Worm (Caenorhabditis elegans) whole organism, late embryonic: ENCODE results near the gene ZC416.2.

ENCODE experiments used
- C38D4.7 ChIP-seq: fragments of 200-800 bp; sonication (Bioruptor generic); optimal IDR thresholded peaks from 2 replicates; lab custom pipeline; 2018; ENCODE audit warnings: mild to moderate bottlenecking, missing genetic modification characterization, moderate library complexity, missing compliant biosample characterization
- T23F11.4 ChIP-seq: fragments of 200-800 bp; sonication (Bioruptor generic); optimal IDR thresholded peaks from 2 replicates; lab custom pipeline; 2018; ENCODE audit warnings: mild to moderate bottlenecking, missing genetic modification characterization, missing compliant biosample characterization
- Y22D7AL.16 ChIP-seq: sonication (generic microtip); optimal IDR thresholded peaks from 2 replicates; lab custom pipeline; 2016; ENCODE audit warnings: missing genetic modification characterization, missing compliant biosample characterization
- ama-1 ChIP-seq: fragments of 150-350 bp; optimal IDR thresholded peaks from 2 replicates; lab custom pipeline; 2014
- ceh-14 ChIP-seq: sonication (generic microtip); optimal IDR thresholded peaks from 2 replicates; lab custom pipeline; 2016; ENCODE audit warnings: missing genotype, missing genetic modification characterization, missing compliant biosample characterization
- ceh-18 ChIP-seq: sonication (generic microtip); optimal IDR thresholded peaks from 2 replicates; lab custom pipeline; 2016; ENCODE audit warnings: missing genetic modification characterization, missing compliant biosample characterization
- ceh-19 ChIP-seq: fragments of 200-800 bp; sonication (Bioruptor generic); optimal IDR thresholded peaks from 2 replicates; lab custom pipeline; 2018; ENCODE audit warnings: mild to moderate bottlenecking, missing genetic modification characterization, missing compliant biosample characterization
- ceh-22 ChIP-seq: sonication (generic microtip); optimal IDR thresholded peaks from 2 replicates; lab custom pipeline; 2017; ENCODE audit warnings: missing biosample characterization, missing genetic modification characterization
- ceh-34 ChIP-seq: sonication (generic microtip); optimal IDR thresholded peaks from 2 replicates; lab custom pipeline; 2016; ENCODE audit warnings: mild to moderate bottlenecking, missing genetic modification characterization, missing compliant biosample characterization
- ceh-45 ChIP-seq: fragments of 200-800 bp; sonication (Bioruptor generic); IDR thresholded peaks from 2 replicates; pipeline ENCODE4 v1.3.6; 2022; ENCODE audit warnings: missing genetic modification reagents, missing genetic modification characterization, missing compliant biosample characterization
- ceh-48 ChIP-seq: sonication (generic microtip); optimal IDR thresholded peaks from 2 replicates; lab custom pipeline; 2016; ENCODE audit warnings: missing genetic modification characterization, inconsistent platforms, missing compliant biosample characterization
- ceh-6 ChIP-seq: fragments of 200-800 bp; sonication (Bioruptor generic); optimal IDR thresholded peaks from 2 replicates; lab custom pipeline; 2018; ENCODE audit warnings: mild to moderate bottlenecking, missing genetic modification characterization, missing compliant biosample characterization
- ceh-9 ChIP-seq: sonication (generic microtip); optimal IDR thresholded peaks from 2 replicates; lab custom pipeline; 2016; ENCODE audit warnings: mild to moderate bottlenecking, missing genetic modification characterization, inconsistent platforms, missing compliant biosample characterization
- dmd-4 ChIP-seq: sonication (generic microtip); optimal IDR thresholded peaks from 2 replicates; lab custom pipeline; 2016; ENCODE audit warnings: borderline replicate concordance, missing genetic modification characterization, missing compliant biosample characterization
- elt-4 ChIP-seq: sonication (generic microtip); optimal IDR thresholded peaks from 2 replicates; lab custom pipeline; 2016; ENCODE audit warnings: missing genetic modification characterization, missing compliant biosample characterization
- fax-1 ChIP-seq: sonication (generic microtip); optimal IDR thresholded peaks from 2 replicates; lab custom pipeline; 2016; ENCODE audit warnings: missing genotype, missing genetic modification characterization, missing compliant biosample characterization
- fkh-10 ChIP-seq: fragments of 150-350 bp; optimal IDR thresholded peaks from 2 replicates; lab custom pipeline; 2014; ENCODE audit warnings: missing biosample characterization, missing genetic modification reagents, missing genetic modification characterization
- gmeb-2 ChIP-seq: sonication (generic microtip); optimal IDR thresholded peaks from 2 replicates; lab custom pipeline; 2016; ENCODE audit warnings: missing genetic modification characterization, inconsistent platforms, missing compliant biosample characterization
- hlh-13 ChIP-seq: fragments of 200-800 bp; sonication (Bioruptor generic); optimal IDR thresholded peaks from 2 replicates; lab custom pipeline; 2018; ENCODE audit warnings: mild to moderate bottlenecking, missing genetic modification characterization, missing compliant biosample characterization
- hlh-15 ChIP-seq: sonication (generic microtip); optimal IDR thresholded peaks from 2 replicates; lab custom pipeline; 2016; ENCODE audit warnings: missing genetic modification characterization, missing compliant biosample characterization
- hlh-6 ChIP-seq: sonication (generic microtip); optimal IDR thresholded peaks from 2 replicates; lab custom pipeline; 2016; ENCODE audit warnings: missing genotype, missing genetic modification characterization, missing compliant biosample characterization
- lim-6 ChIP-seq: sonication (generic microtip); optimal IDR thresholded peaks from 2 replicates; lab custom pipeline; 2016; ENCODE audit warnings: missing genetic modification characterization, missing compliant biosample characterization
- lin-11 ChIP-seq: fragments of 200-800 bp; sonication (Bioruptor generic); optimal IDR thresholded peaks from 2 replicates; lab custom pipeline; 2018; ENCODE audit warnings: mild to moderate bottlenecking, missing genetic modification characterization, missing compliant biosample characterization
- madf-2 ChIP-seq: sonication (generic microtip); optimal IDR thresholded peaks from 2 replicates; lab custom pipeline; 2017; ENCODE audit warnings: missing genetic modification characterization, missing compliant biosample characterization
- mec-3 ChIP-seq: sonication (generic microtip); optimal IDR thresholded peaks from 2 replicates; lab custom pipeline; 2016; ENCODE audit warnings: borderline replicate concordance, missing genetic modification characterization, missing compliant biosample characterization
- nfya-1 ChIP-seq: sonication (generic microtip); optimal IDR thresholded peaks from 2 replicates; lab custom pipeline; 2017; ENCODE audit warnings: missing genetic modification characterization, mild to moderate bottlenecking, missing compliant biosample characterization, antibody characterized with exemption, moderate library complexity
- npax-4 ChIP-seq: sonication (generic microtip); optimal IDR thresholded peaks from 2 replicates; lab custom pipeline; 2016; ENCODE audit warnings: missing genetic modification characterization, missing compliant biosample characterization
- pat-9 ChIP-seq: fragments of 200-800 bp; sonication (Bioruptor generic); optimal IDR thresholded peaks from 2 replicates; lab custom pipeline; 2018; ENCODE audit warnings: mild to moderate bottlenecking, missing genetic modification characterization, moderate library complexity, missing compliant biosample characterization
- rnt-1 ChIP-seq: sonication (generic microtip); optimal IDR thresholded peaks from 2 replicates; lab custom pipeline; 2016; ENCODE audit warnings: missing genetic modification characterization, missing compliant biosample characterization
- sdc-2 ChIP-seq: sonication (generic microtip); optimal IDR thresholded peaks from 2 replicates; lab custom pipeline; 2016; ENCODE audit warnings: missing genotype, missing genetic modification characterization, missing compliant biosample characterization
- tbx-7 ChIP-seq: sonication (generic microtip); optimal IDR thresholded peaks from 2 replicates; lab custom pipeline; 2016; ENCODE audit warnings: missing genotype, missing genetic modification characterization, missing compliant biosample characterization
- unc-42 ChIP-seq: sonication (generic microtip); optimal IDR thresholded peaks from 2 replicates; lab custom pipeline; 2016; ENCODE audit warnings: missing genotype, missing genetic modification characterization, missing compliant biosample characterization
- unc-55 ChIP-seq: sonication (generic microtip); optimal IDR thresholded peaks from 2 replicates; lab custom pipeline; 2017; ENCODE audit warnings: missing biosample characterization, missing genetic modification reagents, missing genetic modification characterization
- unc-86 ChIP-seq: sonication (generic microtip); optimal IDR thresholded peaks from 2 replicates; lab custom pipeline; 2016; ENCODE audit warnings: missing genetic modification characterization, missing compliant biosample characterization

Gene ZC416.2

DNA sequence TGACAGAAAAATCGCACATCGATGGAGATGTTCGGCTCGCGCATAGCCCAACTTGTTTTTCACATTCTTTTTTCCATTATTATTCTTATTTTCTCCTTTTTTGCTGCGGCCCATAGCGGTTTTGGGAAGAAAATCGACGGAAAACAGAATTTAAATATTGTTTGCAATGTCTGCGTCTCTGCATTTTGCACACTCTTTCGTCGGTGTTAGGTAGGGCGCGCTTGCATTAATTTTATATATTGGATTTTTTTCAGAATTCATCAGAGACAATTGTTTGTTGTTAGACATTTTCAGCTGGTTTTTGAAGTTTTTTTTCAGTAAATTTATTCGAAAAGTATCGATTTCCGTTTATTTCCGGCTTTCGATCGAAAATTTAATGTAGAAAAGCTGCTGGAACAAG, 34.3 kb upstream of the ZC416.2 start, which contains the start of gene Y37E11B.6:
Gene Y37E11B.6, minus strand, starts transcription at position 181 of the 400 bp plus-strand sequence.
- TF ChIP-seq unc-42 (peak; percentile 43), lim-6 (tag; lab: Kevin White, UChicago) (no peak)
- TF ChIP-seq, all 69 proteins: peak for 1

ce11 chrIV:3599958-3600357, 33.5 kb upstream of the ZC416.2 start, which contains the start of gene Y37E11B.7:
Gene Y37E11B.7 (minus strand): TSS chrIV:3600164.
- no peak for TF ChIP-seq rnt-1 (tag; lab: Kevin White, UChicago)
- TF ChIP-seq elt-4, result no peak
- no peak for TF ChIP-seq dmd-4 (tag; lab: Kevin White, UChicago)
- TF ChIP-seq ceh-22 (tag; lab: Kevin White, UChicago), result no peak
- no peak for TF ChIP-seq ceh-14 (tag; lab: Kevin White, UChicago)
- no peak for TF ChIP-seq hlh-13 (GFP tag; lab: Kevin White, UChicago)
- no peak for TF ChIP-seq sdc-2 (tag; lab: Kevin White, UChicago)
- TF ChIP-seq Y22D7AL.16 (tag; lab: Kevin White, UChicago), result no peak

ce11 chrIV:3601846-3602245, 31.6 kb upstream of the ZC416.2 start:
- TF ChIP-seq C38D4.7 (no peak), ceh-19 (GFP tag; lab: Kevin White, UChicago) (no peak), unc-55 (no peak), fkh-10 (GFP tag; lab: Kevin White, UChicago) (no peak), pat-9 (tag; lab: Kevin White, UChicago) (no peak), T23F11.4 (no peak), hlh-15 (tag; lab: Kevin White, UChicago) (no peak), ceh-6 (GFP tag; lab: Kevin White, UChicago) (no peak), ama-1 (lab: Kevin White, UChicago) (no peak), unc-86 (tag; lab: Kevin White, UChicago) (no peak)

- TF ChIP-seq hlh-6 (tag; lab: Kevin White, UChicago), result peak; percentile 13
- TF ChIP-seq tbx-7 (tag; lab: Kevin White, UChicago), result no peak
These were observed 29.3 kb upstream of the ZC416.2 start for ce11 chrIV:3604104-3604503.

DNA sequence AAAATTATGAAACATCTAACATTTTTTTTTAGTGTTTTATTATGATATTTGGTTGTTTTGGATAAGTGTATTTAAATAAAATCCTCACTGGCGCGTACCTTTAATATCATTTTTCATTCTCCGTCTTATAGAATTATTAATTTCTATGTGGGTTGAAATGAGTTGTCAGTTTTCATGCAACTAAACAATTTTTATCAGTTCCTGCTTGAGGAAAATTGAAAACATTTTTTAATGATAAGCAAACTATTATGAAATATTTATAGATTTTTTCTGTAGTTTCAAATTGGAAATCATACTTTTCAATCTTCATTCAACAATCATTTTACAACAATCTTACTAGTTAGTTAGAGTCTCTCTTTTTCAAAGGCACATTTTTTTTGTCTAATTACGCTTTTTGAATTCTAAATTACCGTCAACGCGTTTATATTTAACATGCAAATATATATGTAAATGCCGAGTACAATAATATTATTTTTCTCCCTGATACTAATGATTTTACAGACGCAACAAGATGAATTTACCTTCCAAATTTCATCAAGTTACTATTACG, 27.1 kb upstream of the ZC416.2 start, which contains the start of the genes Y37E11B.10 and kgb-2:
Gene Y37E11B.10, minus strand, starts transcription at position 182 of the 550 bp plus-strand sequence.
Gene kgb-2, plus strand, starts transcription at position 500 of the 550 bp plus-strand sequence.
- TF ChIP-seq ceh-34 (tag; lab: Kevin White, UChicago), result no peak
- TF ChIP-seq ceh-45 (GFP tag; lab: Robert Waterston, UW), result no peak
- no peak for TF ChIP-seq lim-6 (tag; lab: Kevin White, UChicago)
- TF ChIP-seq unc-55, result no peak
- no peak for TF ChIP-seq ceh-48 (tag; lab: Kevin White, UChicago)
- no peak for TF ChIP-seq hlh-13 (GFP tag; lab: Kevin White, UChicago)
- no peak for TF ChIP-seq ceh-14 (tag; lab: Kevin White, UChicago)
- TF ChIP-seq madf-2 (tag; lab: Kevin White, UChicago), result no peak
- TF ChIP-seq nfya-1 (tag; lab: Kevin White, UChicago), result no peak
- TF ChIP-seq npax-4 (tag; lab: Kevin White, UChicago), result no peak
- no peak for TF ChIP-seq ceh-9 (tag; lab: Kevin White, UChicago)
- no peak for TF ChIP-seq mec-3 (tag; lab: Kevin White, UChicago)
- no peak for TF ChIP-seq lin-11
- TF ChIP-seq ceh-18 (tag; lab: Kevin White, UChicago), result no peak
- no peak for TF ChIP-seq gmeb-2 (tag; lab: Kevin White, UChicago)
- no peak for TF ChIP-seq fax-1 (tag; lab: Kevin White, UChicago)
